Fruit fly (Drosophila melanogaster) whole organism, embryonic: ENCODE results near the gene Ppox.

ENCODE experiments used
- CG10274 ChIP-seq: fragments of 200-800 bp; sonication (Bioruptor generic); optimal IDR thresholded peaks from 3 replicates; lab custom pipeline; 2017; ENCODE audit warnings: missing biosample characterization, mild to moderate bottlenecking, missing genetic modification characterization
- CG1233 ChIP-seq: fragments of 200-800 bp; sonication (Bioruptor generic); optimal IDR thresholded peaks from 4 replicates; lab custom pipeline; 2018; ENCODE audit warnings: missing biosample characterization, mild to moderate bottlenecking, missing genetic modification characterization
- CG14667 ChIP-seq: fragments of 200-800 bp; sonication (Bioruptor generic); IDR thresholded peaks from 2 replicates; pipeline ENCODE4 v1.3.6; 2022; ENCODE audit warnings: missing biosample characterization, missing genetic modification characterization
- CG15073 ChIP-seq: fragments of 200-800 bp; sonication (Bioruptor generic); optimal IDR thresholded peaks from 2 replicates; lab custom pipeline; 2016; ENCODE audit warnings: missing biosample characterization, missing genetic modification characterization
- CG15514 ChIP-seq: fragments of 200-800 bp; sonication (Bioruptor generic); optimal IDR thresholded peaks from 3 replicates; lab custom pipeline; 2017; ENCODE audit warnings: missing biosample characterization, missing genetic modification characterization, mild to moderate bottlenecking, moderate library complexity, missing genetic modification reagents
- CG18619 ChIP-seq: fragments of 200-800 bp; sonication (Bioruptor generic); optimal IDR thresholded peaks from 3 replicates; lab custom pipeline; 2017; ENCODE audit warnings: missing biosample characterization, mild to moderate bottlenecking, missing genetic modification characterization
- CG2199 ChIP-seq: fragments of 200-800 bp; sonication (Bioruptor generic); IDR thresholded peaks from 3 replicates; pipeline ENCODE4 v1.3.6; 2022; ENCODE audit warnings: missing biosample characterization, missing genetic modification characterization
- CG34376 ChIP-seq: fragments of 200-800 bp; sonication (Bioruptor generic); optimal IDR thresholded peaks from 2 replicates; lab custom pipeline; 2018; ENCODE audit warnings: missing biosample characterization, mild to moderate bottlenecking, missing genetic modification characterization
- CG8089 ChIP-seq: fragments of 200-800 bp; sonication (Bioruptor generic); optimal IDR thresholded peaks from 3 replicates; lab custom pipeline; 2016; ENCODE audit warnings: missing biosample characterization, missing genetic modification characterization
- CG8924 ChIP-seq: fragments of 200-800 bp; optimal IDR thresholded peaks from 3 replicates; lab custom pipeline; 2019; ENCODE audit warnings: missing biosample characterization, mild to moderate bottlenecking, missing genetic modification characterization, moderate library complexity
- CG9215 ChIP-seq: fragments of 200-800 bp; sonication (Bioruptor generic); IDR thresholded peaks from 2 replicates; pipeline ENCODE4 v1.3.6; 2022; ENCODE audit warnings: missing biosample characterization, missing genetic modification characterization
- CG9797 ChIP-seq: fragments of 200-800 bp; sonication (Bioruptor generic); optimal IDR thresholded peaks from 3 replicates; lab custom pipeline; 2018; ENCODE audit warnings: missing biosample characterization, mild to moderate bottlenecking, missing genetic modification characterization
- Dip3 ChIP-seq: fragments of 200-800 bp; sonication (Bioruptor generic); optimal IDR thresholded peaks from 3 replicates; lab custom pipeline; 2016; ENCODE audit warnings: missing biosample characterization, missing genetic modification characterization
- Drgx ChIP-seq: fragments of 200-800 bp; sonication (Bioruptor generic); IDR thresholded peaks from 2 replicates; pipeline ENCODE4 v1.3.6; 2022; ENCODE audit warnings: missing biosample characterization, missing genetic modification characterization
- E2f1 ChIP-seq: fragments of 200-800 bp; sonication (Bioruptor generic); IDR thresholded peaks from 2 replicates; pipeline ENCODE4 v1.3.6; 2022; ENCODE audit warnings: missing biosample characterization, missing genetic modification characterization
- E2f2 ChIP-seq: fragments of 200-800 bp; sonication (Bioruptor generic); IDR thresholded peaks from 2 replicates; pipeline ENCODE4 v1.3.6; 2022; ENCODE audit warnings: missing biosample characterization, missing genetic modification characterization
- Hr51 ChIP-seq, 2 experiments: fragments of 200-800 bp; sonication (Bioruptor generic); optimal IDR thresholded peaks; 2 replicates in 1 of 2; 3 replicates in 1 of 2; lab custom pipeline; 2016 to 2018; ENCODE audit warnings: missing biosample characterization in 2 of 2, missing genetic modification characterization in 2 of 2, mild to moderate bottlenecking in 1 of 2, moderate library complexity in 1 of 2
- Jarid2 ChIP-seq: fragments of 200-800 bp; sonication (Bioruptor generic); optimal IDR thresholded peaks from 3 replicates; lab custom pipeline; 2017; ENCODE audit warnings: mild to moderate bottlenecking, missing biosample characterization, missing genetic modification reagents, missing genetic modification characterization
- Oli ChIP-seq: fragments of 200-800 bp; sonication (Bioruptor generic); optimal IDR thresholded peaks from 2 replicates; lab custom pipeline; 2018; ENCODE audit warnings: missing biosample characterization, mild to moderate bottlenecking, missing genetic modification characterization, moderate library complexity
- Pdp1 ChIP-seq, 2 experiments: fragments of 200-800 bp; sonication (Bioruptor generic); optimal IDR thresholded peaks; 3 replicates each; lab custom pipeline; 2016; ENCODE audit warnings: missing biosample characterization in 2 of 2, missing genetic modification characterization in 2 of 2, mild to moderate bottlenecking in 1 of 2, moderate library complexity in 1 of 2
- Taf1 ChIP-seq: fragments of 200-800 bp; sonication (Bioruptor generic); IDR thresholded peaks from 2 replicates; pipeline ENCODE4 v1.3.6; 2022; ENCODE audit warnings: missing biosample characterization, missing genetic modification characterization
- Tbp ChIP-seq: fragments of >200 bp; optimal IDR thresholded peaks from 2 replicates; lab custom pipeline; 2018; ENCODE audit warnings: missing biosample characterization, missing genetic modification characterization
- al ChIP-seq: fragments of 200-800 bp; sonication (Bioruptor generic); IDR thresholded peaks from 2 replicates; pipeline ENCODE4 v1.3.6; 2022; ENCODE audit warnings: missing biosample characterization, missing genetic modification characterization
- amos ChIP-seq: fragments of 200-800 bp; sonication (Bioruptor generic); IDR thresholded peaks from 2 replicates; pipeline ENCODE4 v1.3.6; 2022; ENCODE audit warnings: missing biosample characterization, missing genetic modification characterization; ENCODE audit not compliant: partially characterized antibody
- br ChIP-seq: fragments of >200 bp; optimal IDR thresholded peaks from 2 replicates; lab custom pipeline; 2017
- chif ChIP-seq, 2 experiments: fragments of 200-800 bp; sonication (Bioruptor generic); optimal IDR thresholded peaks; 3 replicates each; lab custom pipeline; 2016; ENCODE audit warnings: missing biosample characterization in 2 of 2, missing genetic modification characterization in 2 of 2
- chm ChIP-seq: fragments of 200-800 bp; sonication (Bioruptor generic); IDR thresholded peaks from 2 replicates; pipeline ENCODE4 v1.3.6; 2022; ENCODE audit warnings: missing biosample characterization, missing genetic modification characterization
- dan ChIP-seq: fragments of 200-800 bp; sonication (Bioruptor generic); IDR thresholded peaks from 2 replicates; pipeline ENCODE4 v1.3.6; 2022; ENCODE audit warnings: missing biosample characterization, missing genetic modification characterization
- disco-r ChIP-seq: fragments of 200-800 bp; sonication (Bioruptor generic); optimal IDR thresholded peaks from 2 replicates; lab custom pipeline; 2016; ENCODE audit warnings: missing biosample characterization, missing genetic modification characterization
- dm ChIP-seq: fragments of 200-800 bp; sonication (Bioruptor generic); optimal IDR thresholded peaks from 3 replicates; lab custom pipeline; 2016; ENCODE audit warnings: missing biosample characterization, missing genetic modification characterization
- fd3F ChIP-seq: fragments of 200-800 bp; sonication (Bioruptor generic); optimal IDR thresholded peaks from 2 replicates; lab custom pipeline; 2018; ENCODE audit warnings: missing biosample characterization, mild to moderate bottlenecking, missing genetic modification characterization, moderate library complexity
- grn ChIP-seq: fragments of 200-800 bp; sonication (Bioruptor generic); optimal IDR thresholded peaks from 3 replicates; lab custom pipeline; 2017; ENCODE audit warnings: missing biosample characterization, missing genetic modification characterization
- hkb ChIP-seq, 2 experiments: fragments of 200-800 bp in 1 of 2; fragments of >200 bp in 1 of 2; sonication (Bioruptor generic) in 1 of 2; IDR thresholded peaks in 1 of 2; optimal IDR thresholded peaks in 1 of 2; 2 replicates each; pipeline versions ENCODE4 v1.3.6 to Lab custom; 2017 to 2022; ENCODE audit warnings: missing biosample characterization in 1 of 2, missing genetic modification characterization in 1 of 2
- lilli ChIP-seq: fragments of 200-800 bp; sonication (Bioruptor generic); optimal IDR thresholded peaks from 3 replicates; lab custom pipeline; 2016; ENCODE audit warnings: missing biosample characterization, missing genetic modification characterization
- lmd ChIP-seq: fragments of 200-800 bp; sonication (Bioruptor generic); IDR thresholded peaks from 2 replicates; pipeline ENCODE4 v1.3.6; 2022; ENCODE audit warnings: missing biosample characterization, missing genetic modification characterization
- nerfin-2 ChIP-seq: fragments of 200-800 bp; sonication (Bioruptor generic); IDR thresholded peaks from 2 replicates; pipeline ENCODE4 v1.3.6; 2022; ENCODE audit warnings: missing biosample characterization, missing genetic modification characterization; ENCODE audit not compliant: partially characterized antibody
- oc ChIP-seq: fragments of 200-800 bp; sonication (Bioruptor generic); optimal IDR thresholded peaks from 2 replicates; lab custom pipeline; 2018; ENCODE audit warnings: missing biosample characterization, mild to moderate bottlenecking, missing genetic modification characterization, moderate library complexity
- pita ChIP-seq: fragments of 200-800 bp; sonication (Bioruptor generic); optimal IDR thresholded peaks from 2 replicates; lab custom pipeline; 2017; ENCODE audit warnings: missing biosample characterization, mild to moderate bottlenecking, missing genetic modification characterization
- pros ChIP-seq: fragments of 200-800 bp; sonication (Bioruptor generic); optimal IDR thresholded peaks from 3 replicates; lab custom pipeline; 2019; ENCODE audit warnings: missing biosample characterization, mild to moderate bottlenecking, missing genetic modification characterization, moderate library complexity
- psq ChIP-seq: fragments of 200-800 bp; sonication (Bioruptor generic); optimal IDR thresholded peaks from 2 replicates; lab custom pipeline; 2017; ENCODE audit warnings: missing biosample characterization, missing genetic modification characterization
- scrt ChIP-seq: fragments of 200-800 bp; sonication (Bioruptor generic); optimal IDR thresholded peaks from 2 replicates; lab custom pipeline; 2018; ENCODE audit warnings: missing biosample characterization, mild to moderate bottlenecking, missing genetic modification characterization, moderate library complexity
- sens-2 ChIP-seq: fragments of 200-800 bp; sonication (Bioruptor generic); IDR thresholded peaks from 2 replicates; pipeline ENCODE4 v1.3.6; 2022; ENCODE audit warnings: missing biosample characterization, missing genetic modification characterization
- shn ChIP-seq: fragments of 200-800 bp; sonication (Bioruptor generic); optimal IDR thresholded peaks from 3 replicates; lab custom pipeline; 2016; ENCODE audit warnings: missing biosample characterization, missing genetic modification characterization
- slp2 ChIP-seq: fragments of 200-800 bp; sonication (Bioruptor generic); optimal IDR thresholded peaks from 2 replicates; lab custom pipeline; 2016; ENCODE audit warnings: missing biosample characterization, missing genetic modification characterization
- so ChIP-seq: fragments of 200-800 bp; sonication (Bioruptor generic); IDR thresholded peaks from 3 replicates; pipeline ENCODE4 v1.3.6; 2022; ENCODE audit warnings: missing biosample characterization, missing genetic modification characterization
- tgo ChIP-seq: fragments of 200-800 bp; sonication (Bioruptor generic); IDR thresholded peaks from 3 replicates; pipeline ENCODE4 v1.3.6; 2022; ENCODE audit warnings: missing biosample characterization, missing genetic modification characterization
- tin ChIP-seq: fragments of 200-800 bp; sonication (Bioruptor generic); optimal IDR thresholded peaks from 3 replicates; lab custom pipeline; 2016; ENCODE audit warnings: missing biosample characterization, missing genetic modification characterization
- unpg ChIP-seq: fragments of 200-800 bp; sonication (Bioruptor generic); optimal IDR thresholded peaks from 3 replicates; lab custom pipeline; 2018; ENCODE audit warnings: missing biosample characterization, mild to moderate bottlenecking, missing genetic modification characterization, moderate library complexity
- zen ChIP-seq: fragments of 200-800 bp; sonication (Bioruptor generic); optimal IDR thresholded peaks from 3 replicates; lab custom pipeline; 2018; ENCODE audit warnings: missing biosample characterization, mild to moderate bottlenecking, missing genetic modification characterization, moderate library complexity

Ppox gene

DNA sequence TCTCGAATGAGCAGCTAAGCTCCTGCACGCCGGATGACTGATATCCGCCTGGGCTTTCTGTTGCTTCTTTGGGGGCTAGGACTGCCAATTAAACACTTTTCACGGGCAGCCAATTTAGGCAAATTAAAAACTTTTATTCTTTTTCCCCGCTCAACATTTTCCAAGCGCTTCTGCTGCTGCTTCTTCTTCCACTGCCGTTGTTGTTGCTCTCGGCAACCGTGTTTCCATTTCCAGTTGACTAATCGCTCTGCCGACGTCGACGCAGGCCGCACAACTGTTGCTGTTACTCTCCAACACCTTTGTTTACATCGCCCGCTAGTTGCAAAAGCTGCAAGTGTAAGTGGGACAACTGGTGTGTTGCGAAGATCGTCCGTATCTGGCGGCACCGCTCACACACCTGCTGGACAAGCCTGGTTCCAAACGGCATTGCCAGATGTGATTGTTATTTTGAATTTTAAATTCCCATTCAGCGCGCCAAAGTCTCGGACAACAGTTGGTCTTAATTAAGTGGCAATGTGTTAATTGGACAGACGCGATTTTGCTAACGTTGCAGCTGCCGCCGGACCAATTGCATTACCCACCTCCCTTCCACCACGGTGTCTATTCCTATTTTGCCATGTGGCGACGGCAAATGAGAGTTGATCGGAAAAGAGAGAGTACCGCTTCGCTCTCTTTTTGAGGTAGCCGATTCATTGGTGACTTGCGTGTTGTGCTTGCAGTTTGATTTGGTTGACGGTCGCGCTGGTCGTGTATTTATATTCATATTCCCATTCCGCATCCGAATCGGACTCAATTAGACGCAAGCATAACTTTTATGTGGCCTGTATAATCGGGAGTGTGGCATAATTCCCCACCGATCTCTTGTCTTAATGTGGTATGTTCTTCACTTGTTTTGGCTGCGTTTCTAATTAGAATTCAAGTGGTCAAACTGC, 31.5 kb downstream of the Ppox start, which contains the start of gene Wsck (continued):
- peak; percentile 72; the same call in 1 of the 3 replicates for TF ChIP-seq CG2199 (GFP tag; lab: Robert Waterston, UW)
- TF ChIP-seq CG8089 (GFP tag; lab: Kevin White, UChicago) = no peak
- no peak for TF ChIP-seq psq (GFP tag; lab: Kevin White, UChicago)
- TF ChIP-seq Tbp (GFP tag; lab: Kevin White, UChicago) = no peak
- TF ChIP-seq CG34376 = peak; percentile 18
- TF ChIP-seq Hr51 (GFP tag; optimal IDR thresholded peaks at IDR 0.05; lab: Kevin White, UChicago) = no peak
- TF ChIP-seq lmd (GFP tag; lab: Robert Waterston, UW) = no peak
- TF ChIP-seq zen (tag; lab: Kevin White, UChicago) = peak; percentile 79
- peak; percentile 30 for TF ChIP-seq CG8924
- no peak for TF ChIP-seq so (GFP tag; lab: Robert Waterston, UW)
- TF ChIP-seq nerfin-2 (GFP tag; lab: Robert Waterston, UW) = peak; percentile 40; the same call in 1 of the 2 replicates
- no peak for TF ChIP-seq Taf1 (GFP tag; lab: Robert Waterston, UW)
- peak; percentile 28 for TF ChIP-seq scrt (GFP tag; lab: Kevin White, UChicago)
- no peak for TF ChIP-seq disco-r
- TF ChIP-seq sens-2 (GFP tag; lab: Robert Waterston, UW) = no peak
- TF ChIP-seq CG14667 (GFP tag; lab: Robert Waterston, UW) = no peak
- TF ChIP-seq amos (GFP tag; lab: Robert Waterston, UW) = peak; percentile 41; the same call in 1 of the 2 replicates
- peak; percentile 85 for TF ChIP-seq E2f2 (GFP tag; lab: Robert Waterston, UW)
- TF ChIP-seq oc (tag; lab: Kevin White, UChicago) = peak; percentile 86
- peak; percentile 99 for TF ChIP-seq CG9215 (GFP tag; lab: Robert Waterston, UW)
- TF ChIP-seq Dip3 = no peak
- no peak for TF ChIP-seq CG10274 (GFP tag; lab: Kevin White, UChicago)
- peak; percentile 39 for TF ChIP-seq dm (GFP tag; lab: Kevin White, UChicago)
- no peak for TF ChIP-seq al (GFP tag; lab: Robert Waterston, UW)
- TF ChIP-seq CG1233 (GFP tag; lab: Kevin White, UChicago) = peak; percentile 9
- no peak for TF ChIP-seq fd3F (GFP tag; lab: Kevin White, UChicago)
- no peak; the same call in 1 of the 2 replicates for TF ChIP-seq E2f1 (GFP tag; lab: Robert Waterston, UW)

DNA sequence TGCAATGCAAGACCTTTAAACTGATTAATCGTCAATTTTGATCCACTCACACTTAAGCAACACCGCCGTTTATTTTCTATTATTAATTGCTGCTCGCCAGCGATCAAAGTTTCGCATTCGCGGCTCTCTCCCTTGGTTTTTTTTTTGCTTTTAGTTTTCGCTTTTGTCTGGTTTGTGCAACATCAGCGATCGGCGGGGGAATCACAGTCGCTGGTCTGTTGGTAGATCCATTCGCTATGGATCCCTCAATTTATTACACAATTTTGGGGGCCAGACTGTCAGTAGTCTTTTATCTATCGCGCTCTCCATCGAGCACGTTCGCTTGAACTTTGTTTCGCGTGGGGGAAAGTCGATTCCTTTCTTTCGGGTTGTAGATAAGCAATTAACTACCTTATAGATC, 35.0 kb downstream of the Ppox start:
- TF ChIP-seq Oli (tag; lab: Kevin White, UChicago) (no peak), CG15514 (GFP tag; lab: Kevin White, UChicago) (no peak), hkb (optimal IDR thresholded peaks at IDR 0.05; lab: Kevin White, UChicago) (no peak), hkb (GFP tag; IDR thresholded peaks at IDR 0.05; lab: Robert Waterston, UW) (no peak), CG15073 (GFP tag; lab: Kevin White, UChicago) (peak; percentile 33), tin (GFP tag; lab: Kevin White, UChicago) (no peak), unpg (no peak), CG9797 (no peak), Pdp1 (GFP tag; optimal IDR thresholded peaks at IDR 0.05; lab: Kevin White, UChicago) (peak in 1 of 2 experiments; percentile 62), Drgx (no peak), CG2199 (GFP tag; lab: Robert Waterston, UW) (0 out of 3 replicates have a peak, but pooled peaks have one; percentile 12), pita (GFP tag; lab: Kevin White, UChicago) (no peak), pros (GFP tag; lab: Kevin White, UChicago) (no peak), chif (GFP tag; optimal IDR thresholded peaks at IDR 0.05; lab: Kevin White, UChicago) (no peak), chm (GFP tag; lab: Robert Waterston, UW) (no peak), br (no peak), dan (no peak), lilli (no peak), tgo (GFP tag; lab: Robert Waterston, UW) (0 out of 3 replicates have a peak, but pooled peaks have one; percentile 6), slp2 (GFP tag; lab: Kevin White, UChicago) (no peak), Jarid2 (GFP tag; lab: Kevin White, UChicago) (no peak), CG18619 (GFP tag; lab: Kevin White, UChicago) (no peak), shn (GFP tag; lab: Kevin White, UChicago) (no peak), grn (GFP tag; lab: Kevin White, UChicago) (peak; percentile 3)
